Worm (Caenorhabditis elegans): ENCODE data around the gene ncs-4.

Gene ncs-4

ce11 chrX:10141963-10142431 lies 34.3 kb upstream of the ncs-4 start, which contains the start of gene oac-14:
Gene oac-14, minus strand, starts transcription at chrX:10142013.
- no peak for TF ChIP-seq skn-1 (tag; optimal IDR thresholded peaks at IDR 0.05)
- TF ChIP-seq set-16 (GFP tag; IDR thresholded peaks at IDR 0.05), result no peak
- TF ChIP-seq jun-1 (tag; optimal IDR thresholded peaks at IDR 0.05), result peak; percentile 55
- no peak for TF ChIP-seq sdz-12 (GFP tag; optimal IDR thresholded peaks at IDR 0.05)
- peak; percentile 34 for TF ChIP-seq mep-1 (tag; optimal IDR thresholded peaks at IDR 0.05)
- TF ChIP-seq daf-8 (GFP tag; IDR thresholded peaks at IDR 0.05), result no peak
- TF ChIP-seq T26A8.4 (GFP tag; IDR thresholded peaks at IDR 0.05), result no peak
- no peak for TF ChIP-seq lin-29 (GFP tag; IDR thresholded peaks at IDR 0.05)
- TF ChIP-seq php-3 (GFP tag; IDR thresholded peaks at IDR 0.05), result peak; percentile 97
- no peak for TF ChIP-seq dpl-1 (GFP tag; optimal IDR thresholded peaks at IDR 0.05)
- peak; percentile 51 for TF ChIP-seq T20F7.1 (GFP tag; optimal IDR thresholded peaks at IDR 0.05)
- TF ChIP-seq nhr-10 (tag; optimal IDR thresholded peaks at IDR 0.05), result peak; percentile 74
- TF ChIP-seq F26F4.8 (GFP tag; conservative IDR thresholded peaks at IDR 0.05), result no peak
- no peak for TF ChIP-seq lin-39 (tag; optimal IDR thresholded peaks at IDR 0.05)
- TF ChIP-seq mes-2 (tag; optimal IDR thresholded peaks at IDR 0.05; ENCODE audit: poor library complexity, severe bottlenecking), result peak; percentile 54
- peak; percentile 81 for TF ChIP-seq tra-1 (GFP tag; IDR thresholded peaks at IDR 0.05)
- TF ChIP-seq mdl-1 (tag; optimal IDR thresholded peaks at IDR 0.05), result peak in 1 of 2 experiments; percentile 50
- no peak for TF ChIP-seq unc-39 (tag; optimal IDR thresholded peaks at IDR 0.05)
- peak; percentile 83 for TF ChIP-seq mdt-29 (GFP tag; IDR thresholded peaks at IDR 0.05)
- no peak for TF ChIP-seq nhr-6 (tag; optimal IDR thresholded peaks at IDR 0.05)
- peak; percentile 96 for TF ChIP-seq dve-1 (tag; optimal IDR thresholded peaks at IDR 0.05; ENCODE audit: insufficient read depth)
- TF ChIP-seq nhr-102 (tag; optimal IDR thresholded peaks at IDR 0.05), result peak; percentile 85
- no peak for TF ChIP-seq dmd-9 (GFP tag; IDR thresholded peaks at IDR 0.05)
- peak; percentile 48 for TF ChIP-seq hlh-30 (tag; optimal IDR thresholded peaks at IDR 0.05; ENCODE audit: insufficient read depth)
- TF ChIP-seq lir-3 (tag; optimal IDR thresholded peaks at IDR 0.05), result no peak
- TF ChIP-seq attf-4 (tag; optimal IDR thresholded peaks at IDR 0.05), result no peak
- no peak for TF ChIP-seq snpc-1.2 (GFP tag; IDR thresholded peaks at IDR 0.05)
- TF ChIP-seq dmd-6 (GFP tag; IDR thresholded peaks at IDR 0.05), result peak; percentile 95
- TF ChIP-seq daf-16 (GFP tag; optimal IDR thresholded peaks at IDR 0.05), result peak in 1 of 2 experiments; percentile 81
- peak; percentile 95 for TF ChIP-seq daf-16 (tag; optimal IDR thresholded peaks at IDR 0.05)
- no peak for TF ChIP-seq ceh-32 (tag; optimal IDR thresholded peaks at IDR 0.05; ENCODE audit: poor library complexity)
- TF ChIP-seq Y5F2A.4 (GFP tag; optimal IDR thresholded peaks at IDR 0.05), result no peak
- TF ChIP-seq saeg-2 (GFP tag; IDR thresholded peaks at IDR 0.05), result peak; percentile 17; the same call in 1 of the 2 replicates
- no peak for TF ChIP-seq lin-15B (tag; optimal IDR thresholded peaks at IDR 0.05)
- peak; percentile 38 for TF ChIP-seq zip-2 (tag; optimal IDR thresholded peaks at IDR 0.05)
- TF ChIP-seq nhr-77 (tag; optimal IDR thresholded peaks at IDR 0.05), result peak; percentile 87
- TF ChIP-seq ztf-11 (tag; optimal IDR thresholded peaks at IDR 0.05), result no peak
- peak; percentile 82 for TF ChIP-seq ceh-20 (GFP tag; IDR thresholded peaks at IDR 0.05)
- peak in 1 of 2 experiments; percentile 37 for TF ChIP-seq hif-1 (tag; optimal IDR thresholded peaks at IDR 0.05)
- no peak for TF ChIP-seq F37D6.2 (tag; optimal IDR thresholded peaks at IDR 0.05)
- TF ChIP-seq aly-2 (tag; optimal IDR thresholded peaks at IDR 0.05), result no peak
- TF ChIP-seq pqm-1 (tag; optimal IDR thresholded peaks at IDR 0.05), result peak; percentile 81
- TF ChIP-seq hmg-1.1 (GFP tag; IDR thresholded peaks at IDR 0.05), result 0 out of 2 replicates have a peak, but pooled peaks have one; percentile 16
- TF ChIP-seq zfp-2 (tag; optimal IDR thresholded peaks at IDR 0.05), result no peak
- peak; percentile 21 for TF ChIP-seq spr-1 (tag; optimal IDR thresholded peaks at IDR 0.05)
- peak; percentile 31 for TF ChIP-seq aha-1 (tag)
- TF ChIP-seq lim-7 (GFP tag; IDR thresholded peaks at IDR 0.05), result no peak
- peak in 1 of 2 experiments; percentile 38 for TF ChIP-seq lsy-2 (tag; optimal IDR thresholded peaks at IDR 0.05)
- peak; percentile 42 for TF ChIP-seq nhr-11 (tag; optimal IDR thresholded peaks at IDR 0.05)
- TF ChIP-seq ctbp-1 (GFP tag; IDR thresholded peaks at IDR 0.05), result no peak
- TF ChIP-seq nhr-111 (GFP tag; optimal IDR thresholded peaks at IDR 0.05), result no peak
- TF ChIP-seq ceh-28 (tag; optimal IDR thresholded peaks at IDR 0.05), result no peak
